Fruit fly (Drosophila melanogaster) whole organism, embryonic: ENCODE data around the gene CG5381.

Source experiments
- Abd-B ChIP-seq: fragments of 200-800 bp; sonication (Bioruptor generic); optimal IDR thresholded peaks from 2 replicates; lab custom pipeline; 2018; ENCODE audit warnings: missing biosample characterization, mild to moderate bottlenecking, missing genetic modification characterization, moderate library complexity
- Bdp1 ChIP-seq: fragments of 200-800 bp; sonication (Bioruptor generic); optimal IDR thresholded peaks from 3 replicates; lab custom pipeline; 2016; ENCODE audit warnings: missing biosample characterization, missing genetic modification characterization
- Blimp-1 ChIP-seq: fragments of 200-800 bp; sonication (Bioruptor generic); optimal IDR thresholded peaks from 3 replicates; lab custom pipeline; 2018; ENCODE audit warnings: missing biosample characterization, missing genetic modification characterization, mild to moderate bottlenecking, moderate library complexity, missing genetic modification reagents
- CG10321 ChIP-seq: fragments of 200-800 bp; sonication (Bioruptor generic); IDR thresholded peaks from 2 replicates; pipeline ENCODE4 v1.3.6; 2022; ENCODE audit warnings: missing biosample characterization, missing genetic modification characterization
- CG10654 ChIP-seq: fragments of 200-800 bp; sonication (Bioruptor generic); optimal IDR thresholded peaks from 2 replicates; lab custom pipeline; 2016; ENCODE audit warnings: missing biosample characterization, missing genetic modification characterization
- CG12219 ChIP-seq: fragments of 200-800 bp; sonication (Bioruptor generic); optimal IDR thresholded peaks from 3 replicates; lab custom pipeline; 2018; ENCODE audit warnings: missing biosample characterization, mild to moderate bottlenecking, missing genetic modification characterization
- CG12299 ChIP-seq: fragments of 200-800 bp; sonication (Bioruptor generic); optimal IDR thresholded peaks from 2 replicates; lab custom pipeline; 2018; ENCODE audit warnings: missing biosample characterization, mild to moderate bottlenecking, missing genetic modification characterization
- CG12769 ChIP-seq: fragments of 200-800 bp; sonication (Bioruptor generic); optimal IDR thresholded peaks from 2 replicates; lab custom pipeline; 2019; ENCODE audit warnings: missing biosample characterization, mild to moderate bottlenecking, missing genetic modification characterization, moderate library complexity
- CG13775 ChIP-seq: fragments of 200-800 bp; sonication (Bioruptor generic); optimal IDR thresholded peaks from 3 replicates; lab custom pipeline; 2017; ENCODE audit warnings: missing biosample characterization, mild to moderate bottlenecking, missing genetic modification characterization
- CG14860 ChIP-seq: fragments of 200-800 bp; sonication (Bioruptor generic); IDR thresholded peaks from 3 replicates; pipeline ENCODE4 v1.3.6; 2022; ENCODE audit warnings: missing biosample characterization, missing genetic modification characterization; ENCODE audit not compliant: partially characterized antibody
- CG17359 ChIP-seq: fragments of 200-800 bp; sonication (Bioruptor generic); optimal IDR thresholded peaks from 3 replicates; lab custom pipeline; 2018; ENCODE audit warnings: missing biosample characterization, mild to moderate bottlenecking, missing genetic modification characterization, moderate library complexity
- CG17568 ChIP-seq: fragments of 200-800 bp; sonication (Bioruptor generic); optimal IDR thresholded peaks from 2 replicates; lab custom pipeline; 2018; ENCODE audit warnings: missing biosample characterization, mild to moderate bottlenecking, missing genetic modification characterization, moderate library complexity
- CG17829 ChIP-seq: fragments of 200-800 bp; optimal IDR thresholded peaks from 2 replicates; lab custom pipeline; 2019; ENCODE audit warnings: missing biosample characterization, mild to moderate bottlenecking, missing genetic modification characterization, moderate library complexity
- CG18599 ChIP-seq: fragments of 200-800 bp; sonication (Bioruptor generic); optimal IDR thresholded peaks from 3 replicates; lab custom pipeline; 2017; ENCODE audit warnings: missing biosample characterization, missing genetic modification characterization, mild to moderate bottlenecking, moderate library complexity, missing genetic modification reagents
- CG18764 ChIP-seq: fragments of 200-800 bp; sonication (Bioruptor generic); optimal IDR thresholded peaks from 3 replicates; lab custom pipeline; 2016; ENCODE audit warnings: missing biosample characterization, missing genetic modification characterization
- CG2120 ChIP-seq: fragments of 200-800 bp; sonication (Bioruptor generic); optimal IDR thresholded peaks from 3 replicates; lab custom pipeline; 2016; ENCODE audit warnings: missing biosample characterization, missing genetic modification characterization
- CG31365 ChIP-seq: fragments of 200-800 bp; sonication (Bioruptor generic); optimal IDR thresholded peaks from 2 replicates; lab custom pipeline; 2018; ENCODE audit warnings: missing biosample characterization, mild to moderate bottlenecking, missing genetic modification characterization
- CG4707 ChIP-seq: fragments of 200-800 bp; sonication (Bioruptor generic); optimal IDR thresholded peaks from 2 replicates; lab custom pipeline; 2018; ENCODE audit warnings: missing biosample characterization, mild to moderate bottlenecking, missing genetic modification characterization, moderate library complexity
- CG6272 ChIP-seq: fragments of 200-800 bp; sonication (Bioruptor generic); IDR thresholded peaks from 2 replicates; pipeline ENCODE4 v1.3.6; 2022; ENCODE audit warnings: missing biosample characterization, missing genetic modification characterization
- CG6765 ChIP-seq: fragments of 200-800 bp; sonication (Bioruptor generic); optimal IDR thresholded peaks from 3 replicates; lab custom pipeline; 2017; ENCODE audit warnings: missing biosample characterization, mild to moderate bottlenecking, missing genetic modification characterization
- CG7928 ChIP-seq: fragments of 200-800 bp; sonication (Bioruptor generic); optimal IDR thresholded peaks from 2 replicates; lab custom pipeline; 2017; ENCODE audit warnings: missing biosample characterization, mild to moderate bottlenecking, missing genetic modification characterization
- CG8765 ChIP-seq: fragments of 200-800 bp; sonication (Bioruptor generic); IDR thresholded peaks from 2 replicates; pipeline ENCODE4 v1.3.6; 2022; ENCODE audit warnings: missing biosample characterization, missing genetic modification characterization
- CG9437 ChIP-seq: fragments of 200-800 bp; sonication (Bioruptor generic); optimal IDR thresholded peaks from 2 replicates; lab custom pipeline; 2018; ENCODE audit warnings: missing biosample characterization, mild to moderate bottlenecking, missing genetic modification characterization
- Dip2 ChIP-seq: fragments of 200-800 bp; sonication (Bioruptor generic); IDR thresholded peaks from 2 replicates; pipeline ENCODE4 v1.3.6; 2022; ENCODE audit warnings: missing biosample characterization, missing genetic modification characterization
- E2f1 ChIP-seq: fragments of 200-800 bp; sonication (Bioruptor generic); IDR thresholded peaks from 2 replicates; pipeline ENCODE4 v1.3.6; 2022; ENCODE audit warnings: missing biosample characterization, missing genetic modification characterization
- Elba2 ChIP-seq: fragments of 200-800 bp; sonication (Bioruptor generic); optimal IDR thresholded peaks from 3 replicates; lab custom pipeline; 2016; ENCODE audit warnings: missing biosample characterization, missing genetic modification characterization
- HLHmδ ChIP-seq: fragments of 200-800 bp; sonication (Bioruptor generic); optimal IDR thresholded peaks from 2 replicates; lab custom pipeline; 2018; ENCODE audit warnings: missing biosample characterization, mild to moderate bottlenecking, missing genetic modification characterization, moderate library complexity
- HmgZ ChIP-seq: fragments of 200-800 bp; sonication (Bioruptor generic); optimal IDR thresholded peaks from 2 replicates; lab custom pipeline; 2018; ENCODE audit warnings: missing biosample characterization, mild to moderate bottlenecking, missing genetic modification characterization
- MESR4 ChIP-seq: fragments of 200-800 bp; sonication (Bioruptor generic); optimal IDR thresholded peaks from 2 replicates; lab custom pipeline; 2018; ENCODE audit warnings: missing biosample characterization, mild to moderate bottlenecking, missing genetic modification characterization, moderate library complexity
- Med ChIP-seq: fragments of 200-800 bp; sonication (Bioruptor generic); peaks from one replicate; lab custom pipeline; 2016; ENCODE audit warnings: missing biosample characterization, missing genetic modification characterization, mild to moderate bottlenecking, inconsistent platforms, moderate library complexity
- NFAT ChIP-seq: fragments of 200-800 bp; sonication (Bioruptor generic); IDR thresholded peaks from 2 replicates; pipeline ENCODE4 v1.3.6; 2022; ENCODE audit warnings: missing biosample characterization, missing genetic modification characterization
- Pdp1 ChIP-seq, 2 experiments: fragments of 200-800 bp; sonication (Bioruptor generic); optimal IDR thresholded peaks; 3 replicates each; lab custom pipeline; 2016; ENCODE audit warnings: missing biosample characterization in 2 of 2, missing genetic modification characterization in 2 of 2, mild to moderate bottlenecking in 1 of 2, moderate library complexity in 1 of 2
- br ChIP-seq: fragments of >200 bp; optimal IDR thresholded peaks from 2 replicates; lab custom pipeline; 2017
- bsh ChIP-seq, 2 experiments: fragments of 200-800 bp; sonication (Bioruptor generic); optimal IDR thresholded peaks; 2 replicates each; lab custom pipeline; 2017 to 2018; ENCODE audit warnings: mild to moderate bottlenecking in 2 of 2, missing biosample characterization in 2 of 2, missing genetic modification characterization in 2 of 2, moderate library complexity in 1 of 2
- ci ChIP-seq: fragments of 200-800 bp; sonication (Bioruptor generic); IDR thresholded peaks from 3 replicates; pipeline ENCODE4 v1.3.6; 2022; ENCODE audit warnings: missing biosample characterization, missing genetic modification characterization
- h ChIP-seq: fragments of >200 bp; optimal IDR thresholded peaks from 2 replicates; lab custom pipeline; 2017
- hkb ChIP-seq, 2 experiments: fragments of 200-800 bp in 1 of 2; fragments of >200 bp in 1 of 2; sonication (Bioruptor generic) in 1 of 2; IDR thresholded peaks in 1 of 2; optimal IDR thresholded peaks in 1 of 2; 2 replicates each; pipeline versions ENCODE4 v1.3.6 to Lab custom; 2017 to 2022; ENCODE audit warnings: missing biosample characterization in 1 of 2, missing genetic modification characterization in 1 of 2
- insv ChIP-seq, 2 experiments: fragments of 200-800 bp; sonication (Bioruptor generic); optimal IDR thresholded peaks; 3 replicates each; lab custom pipeline; 2016 to 2018; ENCODE audit warnings: missing biosample characterization in 2 of 2, missing genetic modification characterization in 2 of 2
- lilli ChIP-seq: fragments of 200-800 bp; sonication (Bioruptor generic); optimal IDR thresholded peaks from 3 replicates; lab custom pipeline; 2016; ENCODE audit warnings: missing biosample characterization, missing genetic modification characterization
- lov ChIP-seq, 2 experiments: fragments of 200-800 bp in 1 of 2; fragments of >200 bp in 1 of 2; sonication (Bioruptor generic) in 1 of 2; IDR thresholded peaks in 1 of 2; optimal IDR thresholded peaks in 1 of 2; 2 replicates in 1 of 2; 3 replicates in 1 of 2; pipeline versions ENCODE4 v1.3.6 to Lab custom; 2017 to 2022; ENCODE audit warnings: missing biosample characterization in 1 of 2, missing genetic modification characterization in 1 of 2
- mirr ChIP-seq: fragments of 200-800 bp; sonication (Bioruptor generic); optimal IDR thresholded peaks from 3 replicates; lab custom pipeline; 2018; ENCODE audit warnings: missing biosample characterization, mild to moderate bottlenecking, missing genetic modification characterization
- sd ChIP-seq: fragments of 200-800 bp; sonication (Bioruptor generic); optimal IDR thresholded peaks from 3 replicates; lab custom pipeline; 2018; ENCODE audit warnings: missing biosample characterization, mild to moderate bottlenecking, missing genetic modification characterization, moderate library complexity
- sima ChIP-seq: fragments of 200-800 bp; sonication (Bioruptor generic); optimal IDR thresholded peaks from 2 replicates; lab custom pipeline; 2016; ENCODE audit warnings: missing biosample characterization, missing genetic modification characterization
- slp2 ChIP-seq: fragments of 200-800 bp; sonication (Bioruptor generic); optimal IDR thresholded peaks from 2 replicates; lab custom pipeline; 2016; ENCODE audit warnings: missing biosample characterization, missing genetic modification characterization
- so ChIP-seq: fragments of 200-800 bp; sonication (Bioruptor generic); IDR thresholded peaks from 3 replicates; pipeline ENCODE4 v1.3.6; 2022; ENCODE audit warnings: missing biosample characterization, missing genetic modification characterization
- stc ChIP-seq: fragments of 200-800 bp; sonication (Bioruptor generic); IDR thresholded peaks from 2 replicates; pipeline ENCODE4 v1.3.6; 2022; ENCODE audit warnings: missing biosample characterization, missing genetic modification characterization
- stwl ChIP-seq: fragments of 200-800 bp; sonication (Bioruptor generic); optimal IDR thresholded peaks from 3 replicates; lab custom pipeline; 2018; ENCODE audit warnings: missing biosample characterization, mild to moderate bottlenecking, missing genetic modification characterization, moderate library complexity
- tap ChIP-seq: fragments of 200-800 bp; optimal IDR thresholded peaks from 3 replicates; lab custom pipeline; 2019; ENCODE audit warnings: missing biosample characterization, mild to moderate bottlenecking, missing genetic modification characterization, moderate library complexity
- trh ChIP-seq: fragments of 200-800 bp; sonication (Bioruptor generic); optimal IDR thresholded peaks from 2 replicates; lab custom pipeline; 2016; ENCODE audit warnings: missing biosample characterization, missing genetic modification characterization
- yki ChIP-seq: fragments of >200 bp; optimal IDR thresholded peaks from 3 replicates; lab custom pipeline; 2018
- zfh1 ChIP-seq: fragments of 200-800 bp; sonication (Bioruptor generic); IDR thresholded peaks from 3 replicates; pipeline ENCODE4 v1.3.6; 2022; ENCODE audit warnings: missing biosample characterization, missing genetic modification characterization

CG5381 gene

dm6 chr2L:10276846-10277245 is 46.1 kb downstream of the CG5381 start (continued):
- TF ChIP-seq CG12219 (GFP tag; lab: Kevin White, UChicago) = no peak
- TF ChIP-seq insv (GFP tag; optimal IDR thresholded peaks at IDR 0.05; lab: Kevin White, UChicago) = no peak
- TF ChIP-seq slp2 (GFP tag; lab: Kevin White, UChicago) = no peak
- TF ChIP-seq Elba2 = no peak
- no peak for TF ChIP-seq br (lab: Kevin White, UChicago)
- TF ChIP-seq tap (tag; lab: Kevin White, UChicago) = no peak
- TF ChIP-seq Bdp1 = no peak
- TF ChIP-seq trh (GFP tag; lab: Kevin White, UChicago) = no peak
- TF ChIP-seq stwl (tag; lab: Kevin White, UChicago) = no peak
- no peak for TF ChIP-seq yki
- no peak for TF ChIP-seq CG18764 (GFP tag; lab: Kevin White, UChicago)
- peak; percentile 31 for TF ChIP-seq CG13775 (GFP tag; lab: Kevin White, UChicago)
- TF ChIP-seq stc (GFP tag; lab: Robert Waterston, UW) = no peak
- no peak; the same call in 2 of the 3 replicates for TF ChIP-seq ci
- TF ChIP-seq Pdp1 (GFP tag; optimal IDR thresholded peaks at IDR 0.05; lab: Kevin White, UChicago) = peak in 1 of 2 experiments; percentile 47
- no peak for TF ChIP-seq CG10654 (GFP tag; lab: Kevin White, UChicago)
- TF ChIP-seq CG4707 (GFP tag; lab: Kevin White, UChicago) = no peak
- TF ChIP-seq CG12769 = no peak
- peak; percentile 38; the same call in 1 of the 2 replicates for TF ChIP-seq E2f1 (GFP tag; lab: Robert Waterston, UW)
- TF ChIP-seq Med (GFP tag; lab: Kevin White, UChicago) = peak; percentile 86
- TF ChIP-seq sd = no peak
- no peak for TF ChIP-seq CG17568 (GFP tag; lab: Kevin White, UChicago)
- TF ChIP-seq Blimp-1 = no peak
- TF ChIP-seq CG7928 = no peak
- no peak for TF ChIP-seq Abd-B (GFP tag; lab: Kevin White, UChicago)
- no peak for TF ChIP-seq so (GFP tag; lab: Robert Waterston, UW)
- TF ChIP-seq mirr (GFP tag; lab: Kevin White, UChicago) = no peak
- TF ChIP-seq CG14860 (GFP tag; lab: Robert Waterston, UW) = no peak
- TF ChIP-seq zfh1 (GFP tag; lab: Robert Waterston, UW) = peak; percentile 62
- no peak for TF ChIP-seq hkb (optimal IDR thresholded peaks at IDR 0.05; lab: Kevin White, UChicago)
- no peak for TF ChIP-seq hkb (GFP tag; IDR thresholded peaks at IDR 0.05; lab: Robert Waterston, UW)
- no peak for TF ChIP-seq CG17359 (tag; lab: Kevin White, UChicago)
- TF ChIP-seq NFAT = no peak
- no peak for TF ChIP-seq CG18599 (GFP tag; lab: Kevin White, UChicago)
- no peak for TF ChIP-seq CG12299 (tag; lab: Kevin White, UChicago)
- no peak for TF ChIP-seq CG6765
- TF ChIP-seq lov (optimal IDR thresholded peaks at IDR 0.05; lab: Kevin White, UChicago) = no peak
- 0 out of 3 replicates have a peak, but pooled peaks have one; percentile 21 for TF ChIP-seq lov (GFP tag; IDR thresholded peaks at IDR 0.05; lab: Robert Waterston, UW)
- peak; percentile 9 to 22 for TF ChIP-seq bsh (GFP tag; optimal IDR thresholded peaks at IDR 0.05; lab: Kevin White, UChicago)
- TF ChIP-seq CG17829 (tag; lab: Kevin White, UChicago) = no peak
- TF ChIP-seq lilli (GFP tag; lab: Kevin White, UChicago) = no peak
- no peak for TF ChIP-seq Dip2 (GFP tag; lab: Robert Waterston, UW)
- TF ChIP-seq CG10321 (GFP tag; lab: Robert Waterston, UW) = no peak
- TF ChIP-seq CG8765 (GFP tag; lab: Robert Waterston, UW) = no peak
- peak; percentile 24 for TF ChIP-seq MESR4 (GFP tag; lab: Kevin White, UChicago)
- TF ChIP-seq HmgZ (tag; lab: Kevin White, UChicago) = no peak
- TF ChIP-seq CG6272 (GFP tag; lab: Robert Waterston, UW) = no peak
- TF ChIP-seq HLHmδ (GFP tag; lab: Kevin White, UChicago) = no peak
- peak; percentile 12 for TF ChIP-seq sima (GFP tag; lab: Kevin White, UChicago)
- no peak for TF ChIP-seq h (lab: Kevin White, UChicago)
- TF ChIP-seq CG2120 (GFP tag; lab: Kevin White, UChicago) = no peak
- no peak for TF ChIP-seq CG9437
- TF ChIP-seq CG31365 (tag; lab: Kevin White, UChicago) = no peak
